Worm (Caenorhabditis elegans) whole organism, dauer: Measurements from ENCODE around the gene srbc-71.
"Not testable (repeated sequence)": the region's sequence is repeated elsewhere in the genome, so short reads cannot be mapped to it uniquely, and the experiment has no call there.

Experiments used
- unc-62 ChIP-seq: sonication (generic microtip); optimal IDR thresholded peaks from 2 replicates; lab custom pipeline; 2017; ENCODE audit warnings: missing biosample characterization, missing genetic modification reagents, missing genetic modification characterization

srbc-71 gene

ce11 chrIV:4235315-4236024 is 9.7 kb upstream of the srbc-71 start, which contains the start of the genes zipt-2.2 and dpy-13:
Gene zipt-2.2, minus strand, starts transcription at chrIV:4235365.
Gene dpy-13, plus strand, starts transcription at chrIV:4235614.
- no peak for TF ChIP-seq unc-62 (GFP tag; lab: Kevin White, UChicago)

ce11 chrIV:4227917-4228316 is 2.2 kb upstream of the srbc-71 start, which contains the start of gene srbc-70:
Gene srbc-70, minus strand, starts transcription at chrIV:4228017.
- no peak for TF ChIP-seq unc-62 (GFP tag; lab: Kevin White, UChicago)

DNA sequence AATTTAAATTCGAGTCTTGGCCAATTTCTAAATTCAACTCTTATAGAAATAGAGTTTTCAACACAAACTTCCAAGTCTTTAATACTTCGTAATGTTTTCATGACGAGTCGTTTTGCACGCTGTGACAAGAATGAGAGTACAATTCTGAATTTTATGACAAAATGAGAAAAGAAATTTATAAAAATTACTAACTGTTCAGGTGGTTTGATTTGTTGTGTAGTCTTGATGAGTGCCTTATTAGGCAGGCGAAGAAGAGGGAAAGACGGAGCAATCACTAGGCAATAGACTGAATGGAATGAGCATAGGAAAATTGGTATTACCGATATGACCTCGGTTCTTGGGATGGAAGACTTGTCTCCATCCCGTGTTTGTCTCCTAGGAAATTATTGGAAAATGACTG is 5.8 kb downstream of the srbc-71 start, which contains the start of gene F30B5.11:
Gene F30B5.11, minus strand, starts transcription at position 101 of the 400 bp plus-strand sequence.
- no peak for TF ChIP-seq unc-62 (GFP tag; lab: Kevin White, UChicago)

DNA sequence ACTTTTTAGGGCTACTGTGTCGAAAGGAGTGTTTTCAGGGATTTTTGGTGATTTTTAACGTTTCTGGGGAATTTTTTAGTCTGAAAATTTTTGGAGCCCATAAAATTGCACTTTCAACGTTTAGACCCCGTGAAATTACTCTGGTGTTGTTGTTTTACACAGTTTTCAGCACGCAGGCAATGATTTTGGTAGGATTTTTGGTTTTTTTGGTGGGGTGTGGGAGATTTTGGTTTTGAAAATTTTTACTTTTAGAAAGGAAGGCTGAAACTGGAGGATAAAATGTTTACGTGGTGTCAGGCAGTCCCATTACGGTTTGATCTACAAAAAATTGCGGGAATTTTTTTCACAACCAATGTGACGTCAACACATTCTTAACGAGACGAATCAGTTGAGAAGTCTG is 7.5 kb downstream of the srbc-71 start:
- TF ChIP-seq unc-62 (GFP tag; lab: Kevin White, UChicago): no peak

ce11 chrIV:4216099-4216894 is 9.5 kb downstream of the srbc-71 start:
- TF ChIP-seq unc-62 (GFP tag; lab: Kevin White, UChicago): no peak

- no peak for TF ChIP-seq unc-62 (GFP tag; lab: Kevin White, UChicago)
Measured at ce11 chrIV:4215349-4215748, 10.4 kb downstream of the srbc-71 start.

ce11 chrIV:4212733-4213132 is 13.0 kb downstream of the srbc-71 start:
- TF ChIP-seq unc-62 (GFP tag; lab: Kevin White, UChicago): no peak

- TF ChIP-seq unc-62 (GFP tag; lab: Kevin White, UChicago): no peak
Measured at ce11 chrIV:4210868-4211267, 14.9 kb downstream of the srbc-71 start.

DNA sequence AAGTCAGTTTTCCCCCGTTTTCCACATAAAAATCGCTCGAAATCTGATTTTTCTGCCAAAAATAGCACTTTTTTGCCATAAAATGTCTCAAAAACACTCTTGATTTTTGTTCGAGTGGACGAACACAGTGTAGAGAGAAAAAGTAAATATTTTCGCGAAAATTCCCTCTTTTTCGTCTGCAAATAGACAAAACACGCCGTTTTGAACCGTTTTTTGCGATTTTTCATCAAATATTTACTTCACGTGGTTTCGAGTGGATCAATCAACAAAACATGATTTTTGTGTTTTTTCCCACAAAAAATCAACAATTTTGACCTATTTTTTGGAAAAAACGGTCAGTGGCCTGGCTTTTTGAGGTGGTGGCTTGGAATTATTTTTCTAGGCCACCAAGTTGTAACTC is 16.7 kb downstream of the srbc-71 start:
- TF ChIP-seq unc-62 (GFP tag; lab: Kevin White, UChicago): no peak

ce11 chrIV:4207088-4207487 is 18.7 kb downstream of the srbc-71 start, which contains the start of gene osgn-1:
Gene osgn-1, plus strand, starts transcription at chrIV:4207388.
- TF ChIP-seq unc-62 (GFP tag; lab: Kevin White, UChicago): no peak

- TF ChIP-seq unc-62 (GFP tag; lab: Kevin White, UChicago): no peak
Measured at ce11 chrIV:4204275-4204674, 21.5 kb downstream of the srbc-71 start, which contains the start of gene pax-2. Gene pax-2, minus strand, starts transcription at chrIV:4204375.

- TF ChIP-seq unc-62 (GFP tag; lab: Kevin White, UChicago): not testable (repeated sequence)
Measured at ce11 chrIV:4197167-4197566, 28.6 kb downstream of the srbc-71 start, which contains the start of gene cyp-25A6. Gene cyp-25A6, plus strand, starts transcription at chrIV:4197467.

DNA sequence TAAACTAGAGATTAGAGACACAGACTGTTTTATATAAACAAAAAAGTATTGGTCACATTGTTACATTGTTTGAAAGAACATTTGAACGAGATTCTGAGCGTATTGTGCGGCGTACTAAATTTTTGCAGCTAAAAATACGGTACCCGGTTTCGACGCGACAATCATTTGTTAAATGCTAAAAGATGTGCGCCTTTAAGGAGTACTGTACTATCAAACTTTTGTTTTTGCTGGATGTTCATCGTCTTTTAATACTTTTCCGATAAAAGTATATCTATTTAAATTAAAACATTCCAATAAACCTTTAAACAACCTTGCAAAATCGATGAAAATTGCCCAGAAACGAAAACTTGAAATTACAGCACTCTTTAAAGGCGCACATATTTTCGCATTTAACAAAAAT is 29.0 kb downstream of the srbc-71 start, which contains the start of gene K06B9.6:
Gene K06B9.6, minus strand, starts transcription at position 101 of the 400 bp plus-strand sequence.
- TF ChIP-seq unc-62 (GFP tag; lab: Kevin White, UChicago): not testable (repeated sequence)

ce11 chrIV:4186099-4186498 is 39.7 kb downstream of the srbc-71 start, which contains the start of gene K08D10.11:
Gene K08D10.11, minus strand, starts transcription at chrIV:4186199.
- TF ChIP-seq unc-62 (GFP tag; lab: Kevin White, UChicago): not testable (repeated sequence)

DNA sequence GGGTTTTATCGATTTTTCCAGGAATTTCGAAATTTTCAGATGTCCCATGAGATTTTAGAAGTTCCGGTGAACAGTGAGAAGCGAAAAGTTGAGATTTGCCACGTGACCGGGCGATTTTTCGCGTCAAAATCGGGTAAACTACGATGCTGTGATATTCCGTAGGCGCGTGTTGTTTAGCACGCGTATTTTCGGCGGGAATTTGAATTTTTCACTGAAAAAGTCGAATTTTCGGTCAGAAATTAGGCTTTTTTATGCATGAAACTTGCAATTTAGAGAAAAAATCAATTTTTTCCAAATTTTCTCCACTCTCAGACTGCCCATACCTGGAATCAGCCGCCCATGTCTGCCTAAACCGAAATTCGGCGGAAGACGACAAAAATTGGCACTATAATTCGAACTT is 47.3 kb downstream of the srbc-71 start, which contains the start of gene tsen-34:
Gene tsen-34, plus strand, starts transcription at position 34 of the 400 bp plus-strand sequence.
- TF ChIP-seq unc-62 (GFP tag; lab: Kevin White, UChicago): no peak

ce11 chrIV:4177560-4177959 is 48.2 kb downstream of the srbc-71 start:
- no peak for TF ChIP-seq unc-62 (GFP tag; lab: Kevin White, UChicago)
